Fruit fly (Drosophila melanogaster): Measurements from ENCODE around the gene qless.

DNA sequence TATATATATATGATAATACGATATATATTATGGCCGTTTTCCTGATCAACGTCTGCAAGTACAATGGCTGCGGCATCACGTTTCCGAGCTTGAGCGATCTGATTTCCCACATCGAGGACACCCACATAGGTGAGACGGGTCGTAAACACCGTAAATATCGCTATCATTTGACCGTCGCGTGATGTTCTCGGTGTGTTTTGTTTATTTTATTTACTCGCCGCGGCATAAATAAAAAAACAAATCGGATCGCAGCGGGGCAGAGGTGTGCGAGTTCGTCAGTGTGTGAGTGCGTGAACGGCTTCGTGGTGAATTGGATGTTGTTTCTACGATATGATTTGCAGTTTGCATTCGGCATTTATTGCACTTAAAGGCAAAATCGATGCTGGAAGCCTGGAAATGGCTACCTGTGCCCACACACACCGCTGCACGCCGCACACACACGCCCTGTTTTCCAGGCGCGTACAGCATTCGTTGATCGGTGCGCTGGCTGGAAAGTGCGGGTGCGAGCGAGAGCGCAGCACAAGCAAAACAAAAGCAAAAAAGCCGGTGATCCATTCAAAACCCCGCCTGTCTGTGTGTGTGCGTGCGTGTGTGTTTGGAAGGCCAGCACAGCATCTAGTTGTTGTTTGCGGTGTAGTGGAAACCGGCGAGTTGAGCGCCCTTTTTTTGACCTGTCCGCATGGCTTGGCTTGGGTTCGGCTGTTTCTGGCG is 30.9 kb downstream of the qless start:
- TF ChIP-seq pan (optimal IDR thresholded peaks at IDR 0.05) (no peak), psq (GFP tag; optimal IDR thresholded peaks at IDR 0.05) (peak; percentile 12), OdsH (GFP tag; optimal IDR thresholded peaks at IDR 0.05) (no peak), CG32264 (GFP tag; optimal IDR thresholded peaks at IDR 0.05) (no peak), Abd-B (GFP tag; optimal IDR thresholded peaks at IDR 0.05) (no peak), dmrt93B (GFP tag; optimal IDR thresholded peaks at IDR 0.05) (no peak), tai (GFP tag; optimal IDR thresholded peaks at IDR 0.05) (no peak), usp (GFP tag; optimal IDR thresholded peaks at IDR 0.05) (no peak), lola (GFP tag; optimal IDR thresholded peaks at IDR 0.05) (no peak), CrebA (GFP tag; optimal IDR thresholded peaks at IDR 0.05; ENCODE audit: borderline replicate concordance) (no peak)
